Worm (Caenorhabditis elegans): Measurements from ENCODE around the gene aat-6.

aat-6 gene

ce11 chrV:11462963-11463453 lies 7.5 kb downstream of the aat-6 start, which contains the start of gene zipt-16:
Gene zipt-16, plus strand, starts transcription at chrV:11463013.
- TF ChIP-seq daf-16 (GFP tag; optimal IDR thresholded peaks at IDR 0.05) (no peak), daf-16 (tag; optimal IDR thresholded peaks at IDR 0.05) (no peak), F49E8.2 (tag; optimal IDR thresholded peaks at IDR 0.05; ENCODE audit: borderline replicate concordance) (no peak), Y48G9A.11 (GFP tag; IDR thresholded peaks at IDR 0.05) (no peak), Y105C5A.15 (GFP tag; IDR thresholded peaks at IDR 0.05) (no peak)

DNA sequence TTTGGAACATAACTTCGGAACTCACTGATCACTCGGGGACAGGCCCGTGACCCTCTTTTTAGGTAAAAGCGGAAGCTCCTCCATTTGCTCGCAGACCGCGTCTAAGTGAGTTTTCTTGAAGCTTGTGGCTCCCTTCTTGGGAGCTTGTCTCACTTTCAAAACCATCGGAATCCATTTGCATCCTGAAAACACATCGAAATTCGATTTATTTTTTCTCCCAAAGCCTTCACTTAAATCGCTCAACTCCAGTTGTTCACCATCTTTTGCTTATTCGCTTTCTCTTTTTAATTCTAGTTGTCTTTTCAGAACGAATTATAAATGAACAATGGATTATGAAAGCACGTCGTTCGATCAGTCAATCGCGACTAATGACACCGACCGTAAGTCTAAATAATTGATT lies 11.2 kb downstream of the aat-6 start, which contains the start of gene T11F9.1:
TSS of gene T11F9.1 (plus strand) at position 301 of the 400 bp plus-strand sequence.
- TF ChIP-seq lsy-2 (tag; optimal IDR thresholded peaks at IDR 0.05), result no peak
- no peak for TF ChIP-seq ceh-62 (tag; optimal IDR thresholded peaks at IDR 0.05)

- TF ChIP-seq zfp-2 (tag; optimal IDR thresholded peaks at IDR 0.05) (no peak), nhr-41 (GFP tag; IDR thresholded peaks at IDR 0.05) (no peak), ceh-20 (GFP tag; IDR thresholded peaks at IDR 0.05) (no peak), nhr-11 (tag; optimal IDR thresholded peaks at IDR 0.05) (no peak), nhr-48 (tag; optimal IDR thresholded peaks at IDR 0.05) (no peak), ama-1 (optimal IDR thresholded peaks at IDR 0.05) (no peak), dve-1 (tag; optimal IDR thresholded peaks at IDR 0.05; ENCODE audit: insufficient read depth) (no peak), lin-13 (GFP tag; optimal IDR thresholded peaks at IDR 0.05) (no peak), daf-19 (GFP tag; conservative IDR thresholded peaks at IDR 0.05) (no peak), mep-1 (tag; optimal IDR thresholded peaks at IDR 0.05) (no peak), tag-97 (GFP tag; IDR thresholded peaks at IDR 0.05) (no peak)
Observed at ce11 chrV:11454917-11455316, 15.5 kb downstream of the aat-6 start.

ce11 chrV:11450257-11450656 lies 20.2 kb downstream of the aat-6 start, which contains the start of gene col-156:
Gene col-156, minus strand, starts transcription at chrV:11450357.
- TF ChIP-seq egl-27 (tag; optimal IDR thresholded peaks at IDR 0.05) (no peak), aha-1 (tag) (peak; percentile 12), mxl-3 (GFP tag; optimal IDR thresholded peaks at IDR 0.05) (no peak), lin-38 (GFP tag; IDR thresholded peaks at IDR 0.05) (no peak), set-16 (GFP tag; IDR thresholded peaks at IDR 0.05) (no peak)

DNA sequence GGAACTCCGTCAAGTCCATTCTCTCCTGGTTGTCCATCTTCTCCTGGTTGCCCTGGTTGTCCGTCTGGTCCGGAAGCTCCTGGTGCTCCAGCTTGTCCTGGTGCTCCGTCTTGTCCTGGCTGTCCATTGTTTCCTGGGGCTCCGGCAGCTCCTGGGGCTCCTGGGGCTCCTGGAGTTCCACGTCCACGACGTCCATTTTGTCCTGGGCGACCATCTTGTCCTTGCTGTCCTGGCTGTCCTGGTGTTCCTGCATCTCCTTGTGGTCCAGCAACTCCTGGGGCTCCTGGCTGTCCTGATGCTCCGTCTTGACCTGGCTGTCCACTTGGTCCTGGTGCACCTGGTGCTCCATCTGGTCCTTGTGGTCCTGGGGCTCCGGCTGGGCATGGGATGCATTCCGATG lies 21.1 kb downstream of the aat-6 start:
- TF ChIP-seq fkh-10 (GFP tag; optimal IDR thresholded peaks at IDR 0.05), result no peak
- no peak for TF ChIP-seq T20F7.1 (GFP tag; optimal IDR thresholded peaks at IDR 0.05)
- no peak for TF ChIP-seq jun-1 (tag; optimal IDR thresholded peaks at IDR 0.05)
- TF ChIP-seq pqm-1 (tag; optimal IDR thresholded peaks at IDR 0.05), result no peak
- no peak for TF ChIP-seq nhr-48 (tag; optimal IDR thresholded peaks at IDR 0.05)
- TF ChIP-seq F44E2.7 (GFP tag; IDR thresholded peaks at IDR 0.05), result 0 out of 2 replicates have a peak, but pooled peaks have one; percentile 18
- no peak for TF ChIP-seq nhr-102 (tag; optimal IDR thresholded peaks at IDR 0.05)
- TF ChIP-seq nhr-77 (tag; optimal IDR thresholded peaks at IDR 0.05), result no peak
- TF ChIP-seq dpl-1 (GFP tag; optimal IDR thresholded peaks at IDR 0.05), result no peak
- TF ChIP-seq set-16 (GFP tag; IDR thresholded peaks at IDR 0.05), result peak; percentile 93
- TF ChIP-seq mxl-3 (GFP tag; optimal IDR thresholded peaks at IDR 0.05), result no peak
- TF ChIP-seq nhr-25 (tag; optimal IDR thresholded peaks at IDR 0.05; ENCODE audit: borderline replicate concordance, insufficient read depth), result no peak
- no peak for TF ChIP-seq lim-7 (GFP tag; IDR thresholded peaks at IDR 0.05)
- no peak for TF ChIP-seq daf-8 (GFP tag; IDR thresholded peaks at IDR 0.05)
- TF ChIP-seq madf-9 (GFP tag; conservative IDR thresholded peaks at IDR 0.05), result no peak
- no peak for TF ChIP-seq unc-39 (tag; optimal IDR thresholded peaks at IDR 0.05)
